Worm (Caenorhabditis elegans) whole organism, dauer: ENCODE measurements around the gene C13G5.2.

Source experiments
- unc-62 ChIP-seq: sonication (generic microtip); optimal IDR thresholded peaks from 2 replicates; lab custom pipeline; 2017; ENCODE audit warnings: missing biosample characterization, missing genetic modification reagents, missing genetic modification characterization

Gene C13G5.2

DNA sequence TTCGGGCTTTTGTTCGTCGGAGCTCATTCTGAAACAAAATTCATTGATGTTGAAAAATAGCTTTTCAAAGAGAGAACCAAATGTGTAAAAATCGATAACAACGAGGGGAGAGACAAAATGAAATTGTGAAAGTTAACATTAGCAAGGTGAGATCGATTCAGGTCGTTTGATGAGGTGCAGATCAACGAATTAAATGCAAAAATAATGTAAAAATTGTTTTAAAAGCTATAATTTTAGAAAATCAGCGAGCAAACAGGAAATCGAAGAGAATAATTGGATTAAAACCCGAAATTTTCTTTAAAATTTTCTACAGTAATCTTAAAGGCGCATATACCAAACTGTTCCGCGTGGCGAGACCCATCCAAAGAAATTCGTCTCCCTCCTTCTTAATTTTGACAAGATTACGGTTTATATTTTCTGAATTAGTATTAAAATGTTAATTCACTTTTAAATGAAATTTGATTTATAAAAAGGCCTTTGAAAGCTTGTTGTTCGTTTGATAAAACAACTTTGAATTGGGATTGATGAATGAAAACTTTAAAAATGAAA, at the start of gene C13G5.2:
Gene C13G5.2 (minus strand): TSS at position 51 of the 549 bp plus-strand sequence.
- TF ChIP-seq unc-62 (GFP tag; lab: Kevin White, UChicago): no peak

DNA sequence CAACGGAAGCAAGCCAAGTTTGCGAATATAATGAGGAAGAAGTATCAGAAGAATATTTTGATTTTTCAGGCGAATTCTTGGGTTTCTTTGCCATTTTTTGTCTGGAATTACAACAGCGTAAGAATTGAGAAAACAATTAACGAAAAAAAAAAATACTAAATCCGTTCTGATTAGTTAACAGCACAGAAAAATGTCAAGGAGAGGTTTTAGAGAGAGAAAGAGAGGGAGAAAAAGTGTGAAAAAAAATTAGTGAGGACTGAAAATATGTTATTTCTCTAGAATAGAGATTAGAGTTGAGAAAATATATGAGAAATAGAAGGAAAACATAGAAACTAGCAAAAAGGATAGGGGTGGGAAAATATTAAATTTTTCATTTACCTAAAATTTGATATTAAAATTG, 49.1 kb upstream of the C13G5.2 start, which contains the start of gene dpy-19:
Gene dpy-19 (minus strand): TSS at position 101 of the 400 bp plus-strand sequence.
- no peak for TF ChIP-seq unc-62 (GFP tag; lab: Kevin White, UChicago)

DNA sequence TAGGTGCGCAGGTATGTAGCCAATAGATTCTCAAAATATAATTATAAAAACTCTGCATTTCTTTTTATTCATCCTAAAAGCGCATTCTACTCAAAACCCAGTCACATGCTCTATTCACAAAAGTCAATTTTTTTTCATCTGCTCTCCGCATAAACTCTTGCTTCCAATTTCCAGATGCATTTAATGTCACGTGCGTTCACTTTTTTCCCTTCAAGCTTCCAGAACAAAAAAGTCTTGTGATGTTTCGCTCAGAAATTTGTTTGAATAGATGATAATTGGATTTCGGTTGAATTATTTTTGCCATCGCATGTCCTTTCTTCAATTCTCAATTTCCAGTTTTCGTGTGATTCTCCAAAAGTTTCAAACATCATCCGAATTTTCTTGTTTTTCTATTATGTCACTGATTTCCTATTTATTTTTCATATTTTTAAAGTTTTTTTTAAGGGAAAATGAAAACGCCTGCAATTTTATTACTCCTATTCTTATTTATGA, 46.7 kb upstream of the C13G5.2 start, which contains the start of gene F22B7.1:
Gene F22B7.1 (plus strand): TSS at position 442 of the 492 bp plus-strand sequence.
- TF ChIP-seq unc-62 (GFP tag; lab: Kevin White, UChicago): no peak

DNA sequence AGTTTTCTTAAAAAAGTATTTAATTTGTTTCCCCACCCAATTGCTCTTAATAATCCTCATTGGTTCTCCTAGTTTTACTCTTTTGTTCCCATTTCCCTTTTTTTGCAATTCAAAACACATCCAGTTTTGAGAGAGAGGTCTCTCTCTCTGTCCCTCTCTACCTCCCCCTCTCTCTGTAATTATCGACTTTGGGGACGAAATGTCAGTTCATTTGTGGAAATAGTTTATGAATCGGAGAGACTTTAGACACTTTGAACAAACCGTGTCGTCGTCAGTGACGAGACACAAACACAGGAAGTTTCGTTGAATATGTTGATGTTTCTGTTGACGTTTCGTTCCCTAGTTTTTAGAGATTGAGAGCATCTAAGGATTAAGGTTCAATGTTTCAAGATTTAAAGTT, 44.9 kb upstream of the C13G5.2 start:
- TF ChIP-seq unc-62 (GFP tag; lab: Kevin White, UChicago): no peak

DNA sequence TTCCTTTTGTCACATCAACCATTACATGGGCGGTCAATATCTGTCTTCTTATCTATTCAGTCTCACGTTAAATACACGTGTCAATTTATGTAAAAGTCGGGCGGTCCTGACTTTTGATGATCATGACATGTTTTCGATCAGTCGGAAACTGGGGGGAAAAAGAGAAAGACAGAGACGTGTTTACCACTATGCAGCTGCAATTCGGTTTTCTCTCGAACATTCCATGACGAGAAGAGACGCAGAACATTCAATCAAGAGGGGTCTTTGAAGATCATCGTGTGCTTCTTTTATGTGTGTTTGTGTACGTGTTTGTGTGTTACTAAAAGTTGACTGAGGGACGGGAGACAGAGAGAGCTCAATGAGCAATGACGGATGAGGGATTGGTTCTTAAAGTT, 40.1 kb upstream of the C13G5.2 start:
- TF ChIP-seq unc-62 (GFP tag; lab: Kevin White, UChicago): no peak

DNA sequence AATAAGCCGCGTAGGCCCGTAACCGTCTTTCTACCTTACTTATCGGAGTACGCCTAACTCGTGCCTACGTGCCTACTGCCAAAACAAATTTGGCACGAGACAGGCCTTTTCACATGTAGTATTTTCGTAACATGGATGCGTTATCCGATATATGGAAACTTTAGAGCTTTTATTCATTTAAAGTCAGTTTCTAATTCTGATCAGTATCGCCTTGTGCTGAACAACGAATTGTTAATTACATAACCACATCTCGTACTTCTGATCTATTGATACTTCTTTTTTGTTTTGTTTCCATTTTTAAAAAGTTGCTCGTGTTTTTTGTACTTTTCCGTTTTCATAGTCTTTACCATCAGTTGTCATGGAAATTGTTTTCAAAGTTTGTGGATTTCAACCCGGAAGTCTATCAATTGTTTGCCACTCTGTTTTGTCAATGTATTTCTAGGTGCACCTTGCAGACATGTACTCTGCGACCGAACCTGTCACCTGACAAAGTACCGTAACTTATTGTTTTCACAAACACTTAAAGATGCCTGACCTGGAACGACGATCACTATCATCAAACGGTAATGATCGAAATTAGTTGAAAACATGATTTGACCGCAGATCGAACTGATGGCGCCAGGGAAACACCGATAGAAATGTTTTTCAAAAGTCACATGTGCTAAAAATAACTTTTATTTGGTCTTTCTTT, 39.6 kb upstream of the C13G5.2 start:
- no peak for TF ChIP-seq unc-62 (GFP tag; lab: Kevin White, UChicago)

DNA sequence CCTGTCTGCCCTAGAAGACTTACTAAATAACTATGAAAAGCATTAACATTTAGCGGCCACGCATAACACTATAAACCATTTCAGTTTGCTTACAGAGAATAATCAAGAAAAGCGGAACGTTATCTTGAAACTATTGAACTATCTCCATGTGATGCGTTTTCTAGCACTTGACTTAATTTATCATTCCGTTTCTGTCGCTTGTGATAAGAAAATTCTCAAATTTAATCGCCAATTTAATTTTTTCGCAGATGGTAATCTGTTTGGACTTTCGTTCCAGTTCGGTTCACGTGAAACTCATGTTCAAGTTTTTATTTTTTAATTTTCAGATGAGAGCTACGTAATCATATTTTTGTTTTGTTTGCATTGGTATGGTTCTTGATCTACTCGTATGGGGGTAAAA, 38.7 kb upstream of the C13G5.2 start:
- TF ChIP-seq unc-62 (GFP tag; lab: Kevin White, UChicago): no peak

DNA sequence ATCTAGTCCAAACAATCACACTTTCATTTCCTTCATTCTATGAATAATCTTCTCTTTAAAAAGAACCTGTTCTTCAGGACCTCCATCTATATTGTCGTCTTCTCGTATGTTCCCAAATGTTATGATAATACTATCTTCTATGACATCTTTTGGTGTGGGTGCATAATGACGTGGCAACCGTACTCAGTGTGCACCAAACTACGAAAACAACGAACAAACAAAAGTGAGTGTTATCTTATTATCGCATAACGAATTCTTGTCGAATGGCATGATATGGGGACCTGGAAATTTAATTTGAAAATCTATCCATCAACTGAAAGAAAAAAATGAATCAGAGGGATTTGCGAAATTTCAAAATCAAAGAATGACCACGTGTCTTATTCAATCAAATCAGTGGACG, 37.8 kb upstream of the C13G5.2 start:
- no peak for TF ChIP-seq unc-62 (GFP tag; lab: Kevin White, UChicago)

DNA sequence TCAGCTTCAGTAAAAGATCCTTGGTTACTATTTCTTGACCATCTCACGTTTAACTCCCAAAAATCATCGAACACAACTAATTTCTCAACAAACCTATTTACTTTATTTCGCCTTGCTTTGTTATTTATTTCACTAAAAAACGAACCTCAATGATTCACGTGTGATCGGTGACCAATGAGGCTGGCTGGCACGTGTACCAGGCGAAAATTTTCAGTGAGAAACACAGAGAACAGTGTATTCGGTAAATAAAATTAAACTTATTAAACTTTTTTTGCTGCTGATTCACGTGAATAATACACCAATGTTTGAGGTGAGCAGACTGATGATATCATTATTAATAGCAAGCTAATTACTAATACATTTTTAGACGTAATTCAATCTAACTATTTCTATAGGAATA, 37.1 kb upstream of the C13G5.2 start:
- no peak for TF ChIP-seq unc-62 (GFP tag; lab: Kevin White, UChicago)

DNA sequence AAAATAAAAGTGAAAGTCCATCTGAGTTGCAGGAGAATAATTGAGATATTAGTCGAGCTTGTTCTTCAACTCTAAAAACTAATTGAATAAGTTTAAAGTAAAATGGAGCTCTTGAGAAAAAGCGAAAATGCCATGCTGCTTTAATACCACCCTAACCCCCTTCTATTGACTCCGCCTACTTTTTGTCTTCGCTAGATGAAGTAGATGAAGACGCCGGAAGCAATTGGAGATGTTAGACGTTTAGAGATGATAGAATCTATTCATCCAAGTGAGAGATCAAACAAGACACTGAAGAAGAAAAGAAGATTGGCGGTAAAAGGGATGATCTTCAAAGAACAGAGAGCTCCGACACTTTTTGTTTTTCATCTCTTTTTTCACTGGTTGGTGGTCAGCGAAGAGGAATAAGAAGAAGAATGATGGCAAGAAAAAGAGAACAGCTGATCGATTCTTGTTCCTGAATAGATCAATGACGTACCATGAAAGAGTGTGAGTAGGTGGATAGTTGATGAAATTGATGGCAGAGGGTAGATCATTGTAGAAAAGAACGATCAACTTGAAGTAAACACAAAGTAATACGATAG, 36.2 kb upstream of the C13G5.2 start:
- no peak for TF ChIP-seq unc-62 (GFP tag; lab: Kevin White, UChicago)

DNA sequence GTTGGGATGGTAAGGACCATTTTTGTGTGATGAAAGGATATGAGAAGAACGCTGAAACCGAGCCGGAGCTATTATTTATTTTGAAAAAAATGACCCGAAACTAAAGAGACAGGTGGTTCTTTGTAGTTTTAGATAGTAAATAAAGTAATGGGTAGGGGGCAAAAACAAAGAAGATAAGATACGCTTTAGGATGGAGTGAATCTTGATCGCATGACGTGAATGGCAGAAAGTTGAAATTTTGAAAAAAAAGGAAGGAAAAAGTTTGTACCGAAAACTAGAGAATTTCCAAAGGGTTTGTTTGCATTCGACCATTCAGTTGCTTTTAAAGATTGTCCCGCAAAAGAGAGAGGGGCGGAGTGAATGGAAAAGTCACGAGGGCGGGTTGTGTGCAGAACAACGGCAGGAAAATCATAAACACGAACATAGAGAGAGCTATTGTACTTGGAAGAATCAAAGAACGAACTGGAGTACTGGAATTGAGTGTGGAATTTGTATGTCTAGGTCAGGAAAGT, 35.7 kb upstream of the C13G5.2 start, which contains the start of gene F22B7.9:
Gene F22B7.9 (minus strand): TSS at position 51 of the 512 bp plus-strand sequence.
- no peak for TF ChIP-seq unc-62 (GFP tag; lab: Kevin White, UChicago)

DNA sequence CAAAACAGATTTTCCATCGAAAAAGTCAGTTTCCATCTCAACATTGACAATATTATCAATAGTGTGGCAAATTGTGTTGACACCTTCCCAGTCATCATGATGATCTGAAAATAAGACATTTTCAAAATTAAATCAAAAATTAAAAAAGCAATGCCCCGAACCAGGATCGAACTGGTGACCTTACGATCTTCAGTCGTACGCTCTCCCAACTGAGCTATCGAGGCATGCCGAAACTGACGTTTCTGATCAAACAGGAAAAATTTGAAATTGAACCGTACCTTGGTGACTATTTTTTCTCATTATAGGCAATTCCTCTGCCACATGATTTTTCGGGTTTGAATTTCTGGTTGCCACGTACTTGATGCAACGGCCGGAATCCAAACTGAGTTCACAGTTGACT, 35.2 kb upstream of the C13G5.2 start:
- TF ChIP-seq unc-62 (GFP tag; lab: Kevin White, UChicago): no peak

DNA sequence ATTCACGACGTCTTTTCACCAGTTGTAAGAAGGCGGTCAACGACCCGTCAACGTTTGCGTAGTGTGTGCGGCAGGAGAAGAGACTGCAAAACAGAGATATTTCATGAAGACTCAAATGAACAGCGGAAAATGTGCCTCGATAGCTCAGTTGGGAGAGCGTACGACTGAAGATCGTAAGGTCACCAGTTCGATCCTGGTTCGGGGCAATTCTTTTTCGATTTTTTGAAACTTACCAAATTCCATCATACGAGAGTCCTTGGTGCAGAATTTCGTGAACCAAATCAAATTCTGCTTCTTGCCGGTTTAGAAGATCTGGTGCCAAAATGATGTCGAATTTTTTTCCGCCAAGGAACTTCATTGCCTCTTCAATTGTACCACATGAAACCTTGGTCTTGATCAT, 34.7 kb upstream of the C13G5.2 start:
- TF ChIP-seq unc-62 (GFP tag; lab: Kevin White, UChicago): no peak

DNA sequence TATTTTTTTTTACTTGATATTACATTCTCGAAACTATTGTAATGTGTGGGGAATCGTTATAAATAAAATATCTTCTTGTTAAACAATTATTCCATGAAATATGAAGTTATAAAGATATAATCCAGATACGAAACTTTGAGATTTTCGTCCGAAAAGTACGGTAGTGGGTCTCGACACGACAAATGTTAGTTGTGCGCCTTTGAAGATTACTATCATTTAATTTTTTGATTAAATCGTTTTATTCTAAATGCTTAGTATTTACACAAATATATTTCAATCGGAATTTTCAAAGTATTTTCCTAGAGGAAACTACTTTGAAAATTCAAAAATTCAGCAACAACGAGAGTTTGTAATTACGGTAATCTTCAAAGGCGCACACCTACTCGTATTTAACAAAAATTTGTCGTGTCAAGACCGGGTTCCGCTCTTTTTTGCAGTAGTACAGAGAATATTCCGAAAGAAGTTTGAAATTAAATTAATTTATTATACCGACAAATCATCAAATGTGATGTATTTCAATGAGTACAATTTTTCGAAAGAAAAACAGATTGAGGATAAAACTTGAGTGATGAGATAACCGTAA, 33.9 kb upstream of the C13G5.2 start:
- no peak for TF ChIP-seq unc-62 (GFP tag; lab: Kevin White, UChicago)

DNA sequence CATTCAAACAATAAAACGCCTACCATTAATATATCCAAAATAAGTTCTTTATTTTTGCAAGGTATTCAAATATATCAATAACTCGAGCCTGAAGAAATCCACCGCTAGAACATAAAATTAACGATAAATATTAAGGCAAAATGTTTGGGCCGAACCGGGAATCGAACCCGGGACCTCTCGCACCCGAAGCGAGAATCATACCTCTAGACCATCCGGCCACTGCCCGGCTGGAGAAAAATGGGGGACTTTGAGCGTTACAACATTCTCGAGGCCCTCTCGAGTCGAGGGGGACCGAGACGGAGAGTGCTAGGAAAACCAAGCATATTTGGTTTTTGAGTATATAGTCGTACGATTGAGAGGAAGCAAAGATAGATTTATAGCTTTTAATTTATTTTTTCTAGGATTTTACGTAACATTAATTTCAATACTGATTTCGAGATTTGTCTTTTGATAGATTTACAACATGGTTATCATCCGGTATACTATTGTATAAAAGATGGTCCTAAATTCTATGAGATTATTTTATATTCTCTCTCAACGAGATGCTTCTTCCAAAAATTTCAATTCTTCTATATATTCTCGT, 32.1 kb upstream of the C13G5.2 start, which contains the start of gene flp-23:
Gene flp-23 (plus strand): TSS at position 533 of the 583 bp plus-strand sequence.
- no peak for TF ChIP-seq unc-62 (GFP tag; lab: Kevin White, UChicago)
